Fruit fly (Drosophila melanogaster) whole organism, embryonic: ENCODE data around the gene HHEX.
A peak's percentile ranks its signal among the peaks of the same experiment; 100 is the strongest.

Experiments
- ATbp ChIP-seq: fragments of 200-800 bp; sonication (Bioruptor generic); optimal IDR thresholded peaks from 2 replicates; lab custom pipeline; 2017; ENCODE audit warnings: missing biosample characterization, mild to moderate bottlenecking, missing genetic modification characterization, missing genetic modification reagents
- Bdp1 ChIP-seq: fragments of 200-800 bp; sonication (Bioruptor generic); optimal IDR thresholded peaks from 3 replicates; lab custom pipeline; 2016; ENCODE audit warnings: missing biosample characterization, missing genetic modification characterization
- CG10147 ChIP-seq: fragments of 200-800 bp; sonication (Bioruptor generic); optimal IDR thresholded peaks from 2 replicates; lab custom pipeline; 2019; ENCODE audit warnings: missing biosample characterization, mild to moderate bottlenecking, missing genetic modification characterization, moderate library complexity
- CG11085 ChIP-seq: fragments of 200-800 bp; sonication (Bioruptor generic); IDR thresholded peaks from 2 replicates; pipeline ENCODE4 v1.3.6; 2022; ENCODE audit warnings: missing biosample characterization, missing genetic modification characterization
- CG11504 ChIP-seq: fragments of 200-800 bp; sonication (Bioruptor generic); optimal IDR thresholded peaks from 3 replicates; lab custom pipeline; 2019; ENCODE audit warnings: missing biosample characterization, mild to moderate bottlenecking, missing genetic modification characterization, moderate library complexity
- CG12299 ChIP-seq: fragments of 200-800 bp; sonication (Bioruptor generic); optimal IDR thresholded peaks from 2 replicates; lab custom pipeline; 2018; ENCODE audit warnings: missing biosample characterization, mild to moderate bottlenecking, missing genetic modification characterization
- CG13775 ChIP-seq: fragments of 200-800 bp; sonication (Bioruptor generic); optimal IDR thresholded peaks from 3 replicates; lab custom pipeline; 2017; ENCODE audit warnings: missing biosample characterization, mild to moderate bottlenecking, missing genetic modification characterization
- CG17359 ChIP-seq: fragments of 200-800 bp; sonication (Bioruptor generic); optimal IDR thresholded peaks from 3 replicates; lab custom pipeline; 2018; ENCODE audit warnings: missing biosample characterization, mild to moderate bottlenecking, missing genetic modification characterization, moderate library complexity
- CG17568 ChIP-seq: fragments of 200-800 bp; sonication (Bioruptor generic); optimal IDR thresholded peaks from 2 replicates; lab custom pipeline; 2018; ENCODE audit warnings: missing biosample characterization, mild to moderate bottlenecking, missing genetic modification characterization, moderate library complexity
- CG18764 ChIP-seq: fragments of 200-800 bp; sonication (Bioruptor generic); optimal IDR thresholded peaks from 3 replicates; lab custom pipeline; 2016; ENCODE audit warnings: missing biosample characterization, missing genetic modification characterization
- CG31388 ChIP-seq: fragments of 200-800 bp; sonication (Bioruptor generic); optimal IDR thresholded peaks from 2 replicates; lab custom pipeline; 2016; ENCODE audit warnings: missing biosample characterization, missing genetic modification characterization
- CG34224 ChIP-seq: fragments of 200-800 bp; sonication (Bioruptor generic); IDR thresholded peaks from 3 replicates; pipeline ENCODE4 v1.3.6; 2022; ENCODE audit warnings: missing biosample characterization, missing genetic modification characterization; ENCODE audit not compliant: partially characterized antibody
- CG4617 ChIP-seq: fragments of 200-800 bp; sonication (Bioruptor generic); optimal IDR thresholded peaks from 3 replicates; lab custom pipeline; 2016; ENCODE audit warnings: missing biosample characterization, missing genetic modification characterization, borderline replicate concordance
- CG6175 ChIP-seq: fragments of 200-800 bp; sonication (Bioruptor generic); IDR thresholded peaks from 3 replicates; pipeline ENCODE4 v1.3.6; 2022; ENCODE audit warnings: missing biosample characterization, missing genetic modification characterization
- CG6854 ChIP-seq: fragments of 200-800 bp; sonication (Bioruptor generic); optimal IDR thresholded peaks from 3 replicates; lab custom pipeline; 2017; ENCODE audit warnings: missing biosample characterization, mild to moderate bottlenecking, missing genetic modification characterization
- CG7786 ChIP-seq: fragments of 200-800 bp; sonication (Bioruptor generic); optimal IDR thresholded peaks from 2 replicates; lab custom pipeline; 2016; ENCODE audit warnings: missing biosample characterization, missing genetic modification characterization
- CG8359 ChIP-seq: fragments of 200-800 bp; sonication (Bioruptor generic); optimal IDR thresholded peaks from 2 replicates; lab custom pipeline; 2017; ENCODE audit warnings: missing biosample characterization, mild to moderate bottlenecking, missing genetic modification characterization, borderline replicate concordance
- CG9215 ChIP-seq: fragments of 200-800 bp; sonication (Bioruptor generic); IDR thresholded peaks from 2 replicates; pipeline ENCODE4 v1.3.6; 2022; ENCODE audit warnings: missing biosample characterization, missing genetic modification characterization
- CG9817 ChIP-seq: fragments of 200-800 bp; sonication (Bioruptor generic); optimal IDR thresholded peaks from 2 replicates; lab custom pipeline; 2018; ENCODE audit warnings: missing biosample characterization, mild to moderate bottlenecking, missing genetic modification characterization, moderate library complexity
- CrebB ChIP-seq: fragments of 200-800 bp; sonication (Bioruptor generic); optimal IDR thresholded peaks from 3 replicates; lab custom pipeline; 2018; ENCODE audit warnings: missing biosample characterization, mild to moderate bottlenecking, missing genetic modification characterization
- Dll ChIP-seq: fragments of 200-800 bp; sonication (Bioruptor generic); IDR thresholded peaks from 4 replicates; pipeline ENCODE4 v1.3.6; 2022; ENCODE audit warnings: missing biosample characterization, missing genetic modification characterization; ENCODE audit not compliant: partially characterized antibody
- Drgx ChIP-seq: fragments of 200-800 bp; sonication (Bioruptor generic); IDR thresholded peaks from 2 replicates; pipeline ENCODE4 v1.3.6; 2022; ENCODE audit warnings: missing biosample characterization, missing genetic modification characterization
- Elba2 ChIP-seq: fragments of 200-800 bp; sonication (Bioruptor generic); optimal IDR thresholded peaks from 3 replicates; lab custom pipeline; 2016; ENCODE audit warnings: missing biosample characterization, missing genetic modification characterization
- Ets65A ChIP-seq: fragments of 200-800 bp; sonication (Bioruptor generic); peaks from one replicate; lab custom pipeline; 2016; ENCODE audit warnings: missing biosample characterization, missing genetic modification characterization
- Fer1 ChIP-seq: fragments of 200-800 bp; sonication (Bioruptor generic); optimal IDR thresholded peaks from 2 replicates; lab custom pipeline; 2017; ENCODE audit warnings: missing biosample characterization, mild to moderate bottlenecking, missing genetic modification characterization
- Lhr ChIP-seq: fragments of 200-800 bp; sonication (Bioruptor generic); optimal IDR thresholded peaks from 3 replicates; lab custom pipeline; 2017; ENCODE audit warnings: mild to moderate bottlenecking, missing biosample characterization, missing genetic modification reagents, missing genetic modification characterization
- Mad ChIP-seq: fragments of 200-800 bp; sonication (Bioruptor generic); optimal IDR thresholded peaks from 2 replicates; lab custom pipeline; 2016; ENCODE audit warnings: missing biosample characterization, missing genetic modification characterization
- NK7.1 ChIP-seq: fragments of 200-800 bp; sonication (Bioruptor generic); optimal IDR thresholded peaks from 3 replicates; lab custom pipeline; 2016; ENCODE audit warnings: missing biosample characterization, missing genetic modification characterization
- Rx ChIP-seq: fragments of 200-800 bp; sonication (Bioruptor generic); IDR thresholded peaks from 2 replicates; pipeline ENCODE4 v1.3.6; 2022; ENCODE audit warnings: missing biosample characterization, missing genetic modification characterization
- Side ChIP-seq: fragments of 200-800 bp; sonication (Bioruptor generic); optimal IDR thresholded peaks from 2 replicates; lab custom pipeline; 2016; ENCODE audit warnings: missing biosample characterization, missing genetic modification characterization
- Sry-β ChIP-seq: fragments of 200-800 bp; sonication (Bioruptor generic); optimal IDR thresholded peaks from 2 replicates; lab custom pipeline; 2018; ENCODE audit warnings: missing biosample characterization, mild to moderate bottlenecking, missing genetic modification characterization, moderate library complexity
- fu2 ChIP-seq: fragments of 200-800 bp; sonication (Bioruptor generic); optimal IDR thresholded peaks from 2 replicates; lab custom pipeline; 2016; ENCODE audit warnings: missing biosample characterization, missing genetic modification characterization
- luna ChIP-seq: fragments of 200-800 bp; sonication (Bioruptor generic); optimal IDR thresholded peaks from 2 replicates; lab custom pipeline; 2016; ENCODE audit warnings: missing biosample characterization, missing genetic modification characterization
- maf-S ChIP-seq: fragments of 200-800 bp; sonication (Bioruptor generic); optimal IDR thresholded peaks from 2 replicates; lab custom pipeline; 2016; ENCODE audit warnings: missing biosample characterization, missing genetic modification characterization
- mam ChIP-seq: fragments of 200-800 bp; sonication (Bioruptor generic); optimal IDR thresholded peaks from 3 replicates; lab custom pipeline; 2016; ENCODE audit warnings: missing biosample characterization, missing genetic modification characterization
- nmo ChIP-seq: fragments of 200-800 bp; sonication (Bioruptor generic); optimal IDR thresholded peaks from 2 replicates; lab custom pipeline; 2018; ENCODE audit warnings: missing biosample characterization, mild to moderate bottlenecking, missing genetic modification characterization, moderate library complexity
- nom ChIP-seq: fragments of 200-800 bp; sonication (Bioruptor generic); optimal IDR thresholded peaks from 2 replicates; lab custom pipeline; 2017; ENCODE audit warnings: missing biosample characterization, missing genetic modification characterization, mild to moderate bottlenecking, moderate library complexity, missing genetic modification reagents
- otp ChIP-seq: fragments of 200-800 bp; sonication (Bioruptor generic); IDR thresholded peaks from 3 replicates; pipeline ENCODE4, ENCODE4 v1.3.6; 2022; ENCODE audit warnings: missing biosample characterization, missing genetic modification characterization
- pho ChIP-seq: fragments of 200-800 bp; sonication (Bioruptor generic); optimal IDR thresholded peaks from 2 replicates; lab custom pipeline; 2016; ENCODE audit warnings: missing biosample characterization, missing genetic modification characterization
- phol ChIP-seq: fragments of 200-800 bp; sonication (Bioruptor generic); optimal IDR thresholded peaks from 3 replicates; lab custom pipeline; 2018; ENCODE audit warnings: missing biosample characterization, mild to moderate bottlenecking, missing genetic modification characterization, moderate library complexity
- pzg ChIP-seq: fragments of 200-800 bp; sonication (Bioruptor generic); optimal IDR thresholded peaks from 3 replicates; lab custom pipeline; 2018; ENCODE audit warnings: missing biosample characterization, mild to moderate bottlenecking, missing genetic modification characterization, moderate library complexity
- ro ChIP-seq: fragments of 200-800 bp; sonication (Bioruptor generic); IDR thresholded peaks from 2 replicates; pipeline ENCODE4 v1.3.6; 2022; ENCODE audit warnings: missing biosample characterization, missing genetic modification characterization
- sim ChIP-seq: fragments of 200-800 bp; sonication (Bioruptor generic); IDR thresholded peaks from 2 replicates; pipeline ENCODE4 v1.3.6; 2022; ENCODE audit warnings: missing biosample characterization, missing genetic modification characterization
- sr ChIP-seq: fragments of 200-800 bp; sonication (Bioruptor generic); IDR thresholded peaks from 3 replicates; pipeline ENCODE4 v1.3.6; 2022; ENCODE audit warnings: missing biosample characterization, missing genetic modification characterization
- tap ChIP-seq: fragments of 200-800 bp; optimal IDR thresholded peaks from 3 replicates; lab custom pipeline; 2019; ENCODE audit warnings: missing biosample characterization, mild to moderate bottlenecking, missing genetic modification characterization, moderate library complexity
- toy ChIP-seq: fragments of 200-800 bp; sonication (Bioruptor generic); IDR thresholded peaks from 2 replicates; pipeline ENCODE4 v1.3.6; 2022; ENCODE audit warnings: missing biosample characterization, missing genetic modification characterization
- trh ChIP-seq: fragments of 200-800 bp; sonication (Bioruptor generic); optimal IDR thresholded peaks from 2 replicates; lab custom pipeline; 2016; ENCODE audit warnings: missing biosample characterization, missing genetic modification characterization
- unc-4 ChIP-seq: fragments of 200-800 bp; sonication (Bioruptor generic); IDR thresholded peaks from 2 replicates; pipeline ENCODE4 v1.3.6; 2022; ENCODE audit warnings: missing biosample characterization, missing genetic modification characterization; ENCODE audit not compliant: partially characterized antibody
- wek ChIP-seq: fragments of 200-800 bp; sonication (Bioruptor generic); optimal IDR thresholded peaks from 3 replicates; lab custom pipeline; 2018; ENCODE audit warnings: missing biosample characterization, mild to moderate bottlenecking, missing genetic modification characterization, moderate library complexity

Gene HHEX

dm6 chr3R:21064000-21064924, 16.5 kb downstream of the HHEX start, which contains the start of gene Cortactin (continued):
- TF ChIP-seq CG13775, result no peak
- TF ChIP-seq CG4617 (GFP tag; lab: Kevin White, UChicago), result peak; percentile 61
- TF ChIP-seq Side (GFP tag; lab: Kevin White, UChicago), result no peak
- TF ChIP-seq Lhr (GFP tag; lab: Kevin White, UChicago), result peak; percentile 9
- TF ChIP-seq CG31388 (GFP tag; lab: Kevin White, UChicago), result no peak
- peak; percentile 32 for TF ChIP-seq phol (tag; lab: Kevin White, UChicago)
- no peak for TF ChIP-seq Drgx
- TF ChIP-seq Ets65A (GFP tag; lab: Kevin White, UChicago), result peak; percentile 43
- no peak for TF ChIP-seq pho (GFP tag; lab: Kevin White, UChicago)
- TF ChIP-seq CG18764 (GFP tag; lab: Kevin White, UChicago), result no peak
- no peak for TF ChIP-seq CG6854 (GFP tag; lab: Kevin White, UChicago)
- TF ChIP-seq pzg, result peak; percentile 94
- no peak for TF ChIP-seq Rx (GFP tag; lab: Robert Waterston, UW)
- TF ChIP-seq sr (GFP tag; lab: Robert Waterston, UW), result no peak
- TF ChIP-seq nom (GFP tag; lab: Kevin White, UChicago), result peak; percentile 18
- no peak for TF ChIP-seq tap (tag; lab: Kevin White, UChicago)
- peak; percentile 2 for TF ChIP-seq Sry-β (GFP tag; lab: Kevin White, UChicago)
- TF ChIP-seq Fer1 (GFP tag; lab: Kevin White, UChicago), result no peak
- no peak for TF ChIP-seq CG11085 (GFP tag; lab: Robert Waterston, UW)
- TF ChIP-seq otp, result 0 out of 3 replicates have a peak, but pooled peaks have one; percentile 41
- no peak for TF ChIP-seq Elba2 (GFP tag; lab: Kevin White, UChicago)
- no peak for TF ChIP-seq CrebB
- peak; percentile 42 for TF ChIP-seq nmo
- no peak for TF ChIP-seq toy (GFP tag; lab: Robert Waterston, UW)
- TF ChIP-seq Dll (GFP tag; lab: Robert Waterston, UW), result peak; percentile 96
- no peak for TF ChIP-seq CG8359
- TF ChIP-seq CG17568 (GFP tag; lab: Kevin White, UChicago), result no peak
- no peak for TF ChIP-seq wek (GFP tag; lab: Kevin White, UChicago)
- no peak for TF ChIP-seq Mad (GFP tag; lab: Kevin White, UChicago)
- no peak for TF ChIP-seq fu2 (GFP tag; lab: Kevin White, UChicago)
- TF ChIP-seq CG6175 (GFP tag; lab: Robert Waterston, UW), result no peak
- TF ChIP-seq CG10147 (GFP tag; lab: Kevin White, UChicago), result no peak
- TF ChIP-seq Bdp1 (GFP tag; lab: Kevin White, UChicago), result no peak
- TF ChIP-seq CG34224 (GFP tag; lab: Robert Waterston, UW), result peak; percentile 88
- TF ChIP-seq CG12299 (tag; lab: Kevin White, UChicago), result no peak
- peak; percentile 87 for TF ChIP-seq unc-4 (GFP tag; lab: Robert Waterston, UW)
- no peak for TF ChIP-seq CG7786 (GFP tag; lab: Kevin White, UChicago)
- no peak for TF ChIP-seq mam
- TF ChIP-seq CG9817 (tag; lab: Kevin White, UChicago), result no peak
- no peak for TF ChIP-seq luna (GFP tag; lab: Kevin White, UChicago)
- no peak for TF ChIP-seq ro
- TF ChIP-seq maf-S (GFP tag; lab: Kevin White, UChicago), result no peak
- no peak for TF ChIP-seq CG11504 (tag; lab: Kevin White, UChicago)
- no peak for TF ChIP-seq sim
- TF ChIP-seq ATbp, result no peak
- no peak for TF ChIP-seq CG9215 (GFP tag; lab: Robert Waterston, UW)
- no peak for TF ChIP-seq trh (GFP tag; lab: Kevin White, UChicago)
- no peak for TF ChIP-seq CG17359 (tag; lab: Kevin White, UChicago)
- TF ChIP-seq NK7.1 (GFP tag; lab: Kevin White, UChicago), result no peak
